Worm (Caenorhabditis elegans) whole organism, L4 larva: ENCODE measurements around the gene lgc-28.
"Not testable (repeated sequence)": the region's sequence is repeated elsewhere in the genome, so short reads cannot be mapped to it uniquely, and the experiment has no call there.

Experiments
- F10B5.3 ChIP-seq: sonication (generic microtip); optimal IDR thresholded peaks from 2 replicates; lab custom pipeline; 2016; ENCODE audit warnings: mild to moderate bottlenecking, missing genetic modification characterization, missing compliant biosample characterization
- F37D6.2 ChIP-seq: sonication (generic microtip); optimal IDR thresholded peaks from 2 replicates; lab custom pipeline; 2016; ENCODE audit warnings: mild to moderate bottlenecking, missing genetic modification characterization, missing compliant biosample characterization
- F44E2.7 ChIP-seq: fragments of 200-800 bp; sonication (Bioruptor generic); IDR thresholded peaks from 2 replicates; pipeline ENCODE4 v2.1.2; 2022; ENCODE audit warnings: missing genetic modification characterization, missing compliant biosample characterization
- T20F7.1 ChIP-seq: fragments of 200-800 bp; sonication (Bioruptor generic); optimal IDR thresholded peaks from 2 replicates; lab custom pipeline; 2018; ENCODE audit warnings: mild to moderate bottlenecking, missing genetic modification characterization, missing compliant biosample characterization
- Y5F2A.4 ChIP-seq: fragments of 200-800 bp; sonication (Bioruptor generic); optimal IDR thresholded peaks from 2 replicates; lab custom pipeline; 2018; ENCODE audit warnings: mild to moderate bottlenecking, missing genetic modification characterization, missing compliant biosample characterization
- ama-1 ChIP-seq: fragments of 150-350 bp; optimal IDR thresholded peaks from 2 replicates; lab custom pipeline; 2014; ENCODE audit warnings: inconsistent platforms, mixed read lengths
- ceh-32 ChIP-seq: sonication (generic microtip); optimal IDR thresholded peaks from 2 replicates; lab custom pipeline; 2016; ENCODE audit warnings: mild to moderate bottlenecking, missing genetic modification characterization, missing compliant biosample characterization; ENCODE audit not compliant: poor library complexity
- ceh-44 ChIP-seq: fragments of 200-800 bp; sonication (Bioruptor generic); IDR thresholded peaks from 2 replicates; pipeline ENCODE4 v1.3.6; 2022; ENCODE audit warnings: missing genetic modification reagents, missing genetic modification characterization, missing compliant biosample characterization
- ceh-62 ChIP-seq: sonication (generic microtip); optimal IDR thresholded peaks from 2 replicates; lab custom pipeline; 2017; ENCODE audit warnings: missing biosample characterization, missing genetic modification characterization
- ceh-82 ChIP-seq: sonication (generic microtip); optimal IDR thresholded peaks from 2 replicates; lab custom pipeline; 2017; ENCODE audit warnings: missing biosample characterization, missing genetic modification characterization
- cey-2 ChIP-seq: sonication (generic microtip); optimal IDR thresholded peaks from 3 replicates; lab custom pipeline; 2017; ENCODE audit warnings: missing genetic modification characterization, mild to moderate bottlenecking, missing compliant biosample characterization, antibody characterized with exemption, borderline replicate concordance; ENCODE audit not compliant: insufficient read depth
- daf-12 ChIP-seq: fragments of 150-350 bp; optimal IDR thresholded peaks from 2 replicates; lab custom pipeline; 2014; ENCODE audit warnings: missing biosample characterization, missing genetic modification reagents, missing genetic modification characterization
- daf-16 ChIP-seq, 3 experiments: sonication (generic microtip); optimal IDR thresholded peaks; 2 replicates each; lab custom pipeline; 2016 to 2017; ENCODE audit warnings: missing genetic modification characterization in 3 of 3, missing genetic modification reagents in 3 of 3, mild to moderate bottlenecking in 2 of 3, missing compliant biosample characterization in 2 of 3, missing biosample characterization in 1 of 3, moderate library complexity in 1 of 3
- daf-19 ChIP-seq: fragments of 200-800 bp; sonication (Bioruptor generic); conservative IDR thresholded peaks from 2 replicates; pipeline ENCODE4 v1.3.6; 2022; ENCODE audit warnings: missing genetic modification characterization, missing compliant biosample characterization
- dmd-6 ChIP-seq: fragments of 200-800 bp; sonication (Bioruptor generic); IDR thresholded peaks from 2 replicates; pipeline ENCODE4 v1.3.6; 2022; ENCODE audit warnings: missing genetic modification reagents, missing genetic modification characterization, missing compliant biosample characterization
- dmd-8 ChIP-seq: fragments of 200-800 bp; sonication (Bioruptor generic); IDR thresholded peaks from 2 replicates; pipeline ENCODE4 v1.3.6; 2022; ENCODE audit warnings: missing genetic modification characterization, missing compliant biosample characterization
- dmd-9 ChIP-seq: fragments of 200-800 bp; sonication (Bioruptor generic); IDR thresholded peaks from 2 replicates; pipeline ENCODE4 v1.3.6; 2022; ENCODE audit warnings: missing genetic modification reagents, missing genetic modification characterization, missing compliant biosample characterization
- duxl-1 ChIP-seq: sonication (generic microtip); optimal IDR thresholded peaks from 2 replicates; lab custom pipeline; 2016; ENCODE audit warnings: mild to moderate bottlenecking, missing genetic modification characterization, moderate library complexity, missing compliant biosample characterization; ENCODE audit not compliant: poor library complexity
- fos-1 ChIP-seq: fragments of 150-350 bp; optimal IDR thresholded peaks from 2 replicates; lab custom pipeline; 2014; ENCODE audit warnings: missing biosample characterization, missing genetic modification characterization
- mdl-1 ChIP-seq, 2 experiments: fragments of 150-350 bp in 1 of 2; sonication (generic microtip) in 1 of 2; optimal IDR thresholded peaks; 2 replicates each; lab custom pipeline; 2014 to 2017; ENCODE audit warnings: missing biosample characterization in 2 of 2, missing genetic modification characterization in 2 of 2
- mxl-2 ChIP-seq: fragments of 200-800 bp; sonication (Bioruptor generic); conservative IDR thresholded peaks from 2 replicates; pipeline ENCODE4 v1.3.6; 2022; ENCODE audit warnings: missing genetic modification reagents, missing genetic modification characterization, missing compliant biosample characterization
- mxl-3 ChIP-seq: fragments of 200-800 bp; sonication (Bioruptor generic); optimal IDR thresholded peaks from 2 replicates; lab custom pipeline; 2018; ENCODE audit warnings: mild to moderate bottlenecking, missing genetic modification characterization, missing compliant biosample characterization
- nhr-10 ChIP-seq: fragments of 150-350 bp; optimal IDR thresholded peaks from 2 replicates; lab custom pipeline; 2014; ENCODE audit warnings: missing biosample characterization, missing genetic modification characterization
- nhr-111 ChIP-seq: fragments of 200-800 bp; sonication (Bioruptor generic); optimal IDR thresholded peaks from 2 replicates; lab custom pipeline; 2018; ENCODE audit warnings: mild to moderate bottlenecking, missing genetic modification characterization, missing compliant biosample characterization
- nhr-237 ChIP-seq: sonication (generic microtip); optimal IDR thresholded peaks from 2 replicates; lab custom pipeline; 2017; ENCODE audit warnings: missing biosample characterization, missing genetic modification characterization
- nhr-28 ChIP-seq: fragments of 150-350 bp; optimal IDR thresholded peaks from 2 replicates; lab custom pipeline; 2014; ENCODE audit warnings: missing biosample characterization, missing genetic modification characterization
- nhr-76 ChIP-seq: fragments of 150-350 bp; optimal IDR thresholded peaks from 2 replicates; lab custom pipeline; 2014; ENCODE audit warnings: missing biosample characterization, missing genetic modification characterization
- nhr-77 ChIP-seq: fragments of 150-350 bp; optimal IDR thresholded peaks from 2 replicates; lab custom pipeline; 2014; ENCODE audit warnings: missing biosample characterization, missing genetic modification characterization
- saeg-2 ChIP-seq: fragments of 200-800 bp; sonication (Bioruptor generic); IDR thresholded peaks from 2 replicates; pipeline ENCODE4 v1.3.6; 2022; ENCODE audit warnings: missing genetic modification reagents, missing genetic modification characterization, missing compliant biosample characterization
- sdz-12 ChIP-seq: fragments of 200-800 bp; sonication (Bioruptor generic); optimal IDR thresholded peaks from 2 replicates; lab custom pipeline; 2018; ENCODE audit warnings: mild to moderate bottlenecking, missing genetic modification characterization, missing compliant biosample characterization
- skn-1 ChIP-seq: fragments of 150-350 bp; optimal IDR thresholded peaks from 2 replicates; lab custom pipeline; 2014; ENCODE audit warnings: missing biosample characterization, missing genetic modification characterization
- snpc-4 ChIP-seq: fragments of 150-350 bp; optimal IDR thresholded peaks from 2 replicates; lab custom pipeline; 2014; ENCODE audit warnings: missing biosample characterization, missing genetic modification characterization
- spr-1 ChIP-seq: sonication (generic microtip); optimal IDR thresholded peaks from 2 replicates; lab custom pipeline; 2016; ENCODE audit warnings: mild to moderate bottlenecking, missing genetic modification characterization, missing compliant biosample characterization
- unc-39 ChIP-seq: sonication (generic microtip); optimal IDR thresholded peaks from 2 replicates; lab custom pipeline; 2017; ENCODE audit warnings: missing biosample characterization, missing genetic modification characterization
- zfp-2 ChIP-seq: sonication (generic microtip); optimal IDR thresholded peaks from 2 replicates; lab custom pipeline; 2016; ENCODE audit warnings: mild to moderate bottlenecking, missing genetic modification characterization, missing compliant biosample characterization
- zfp-3 ChIP-seq: fragments of 200-800 bp; sonication (Bioruptor generic); conservative IDR thresholded peaks from 2 replicates; pipeline ENCODE4 v1.3.6; 2022; ENCODE audit warnings: missing genetic modification reagents, missing genetic modification characterization, missing compliant biosample characterization
- ztf-11 ChIP-seq: fragments of 150-350 bp; optimal IDR thresholded peaks from 2 replicates; lab custom pipeline; 2014; ENCODE audit warnings: missing biosample characterization, missing genetic modification characterization

The lgc-28 gene

DNA sequence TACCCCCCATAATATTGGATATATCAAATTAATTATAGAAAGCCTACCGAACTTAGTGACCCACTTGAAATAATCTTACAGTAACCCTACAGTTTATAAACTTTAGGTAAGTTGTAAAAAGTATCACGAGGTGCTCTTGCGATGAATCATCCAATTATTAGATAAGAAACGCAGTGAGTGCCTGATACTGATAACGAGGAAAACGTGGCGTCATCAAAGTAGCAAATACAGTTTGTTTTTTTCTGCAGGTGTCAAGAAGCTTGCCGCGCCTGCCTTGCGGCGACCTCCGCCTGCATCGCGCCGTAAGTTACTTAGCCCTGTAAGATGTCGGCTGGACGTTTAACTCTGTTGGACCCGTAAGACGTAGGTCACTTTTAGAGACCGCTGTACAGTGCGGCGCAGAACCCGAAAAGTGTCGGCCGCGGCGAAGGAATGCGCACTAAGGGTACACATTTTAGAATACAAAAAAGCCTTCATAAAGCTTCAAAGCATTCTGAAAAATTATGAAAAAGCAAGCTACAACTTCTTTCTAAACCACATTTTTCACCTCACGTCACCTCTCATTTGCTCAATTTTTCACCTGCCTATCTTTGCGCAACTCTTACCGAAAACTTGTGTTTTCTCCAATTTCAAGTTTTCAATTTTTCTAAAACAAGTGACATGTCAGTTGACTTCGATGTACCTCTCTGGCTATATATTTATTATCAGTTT lies 14.5 kb upstream of the lgc-28 start, which contains the start of gene sri-38 (continued):
- TF ChIP-seq sdz-12 (no peak), cey-2 (no peak), dmd-8 (no peak), zfp-3 (GFP tag; lab: Robert Waterston, UW) (no peak), nhr-77 (tag; lab: Kevin White, UChicago) (no peak), ztf-11 (tag; lab: Kevin White, UChicago) (no peak), daf-16 (GFP tag; optimal IDR thresholded peaks at IDR 0.05; lab: Kevin White, UChicago) (no peak), daf-16 (tag; optimal IDR thresholded peaks at IDR 0.05; lab: Kevin White, UChicago) (peak; percentile 49), nhr-111 (GFP tag; lab: Kevin White, UChicago) (no peak), daf-12 (tag; lab: Kevin White, UChicago) (no peak), F37D6.2 (no peak), mdl-1 (tag; optimal IDR thresholded peaks at IDR 0.05; lab: Kevin White, UChicago) (peak in 1 of 2 experiments; percentile 3), ceh-82 (tag; lab: Kevin White, UChicago) (no peak), dmd-9 (GFP tag; lab: Robert Waterston, UW) (no peak), nhr-28 (tag; lab: Kevin White, UChicago) (peak; percentile 65), ama-1 (lab: Kevin White, UChicago) (no peak), F44E2.7 (GFP tag; lab: Robert Waterston, UW) (no peak), zfp-2 (tag; lab: Kevin White, UChicago) (no peak), Y5F2A.4 (GFP tag; lab: Kevin White, UChicago) (no peak), spr-1 (tag; lab: Kevin White, UChicago) (no peak), mxl-3 (GFP tag; lab: Kevin White, UChicago) (peak; percentile 17), nhr-76 (tag; lab: Kevin White, UChicago) (no peak), F10B5.3 (no peak), dmd-6 (GFP tag; lab: Robert Waterston, UW) (peak; percentile 62), nhr-237 (tag; lab: Kevin White, UChicago) (no peak), fos-1 (tag; lab: Kevin White, UChicago) (no peak), ceh-32 (tag; lab: Kevin White, UChicago) (no peak), ceh-44 (GFP tag; lab: Robert Waterston, UW) (no peak)

DNA sequence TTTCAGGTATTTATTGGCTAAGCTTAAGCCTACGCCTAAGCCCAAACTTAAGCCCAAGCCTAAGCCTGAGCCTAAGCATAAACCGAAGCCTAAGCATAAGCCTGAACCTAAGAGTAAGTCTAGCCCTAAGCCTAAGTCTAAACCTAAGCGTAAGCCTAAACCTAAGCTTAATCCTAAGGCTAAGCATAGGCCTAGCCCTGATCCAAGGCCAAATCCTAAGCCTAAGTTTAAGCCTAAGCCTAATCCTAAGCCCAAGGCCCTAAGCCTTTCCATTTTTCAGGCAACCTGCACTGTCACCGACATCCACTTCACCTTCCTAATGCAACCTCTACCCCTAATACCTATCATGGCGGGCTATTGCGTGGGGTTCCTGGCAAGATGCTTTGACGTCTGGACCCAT lies 13.9 kb upstream of the lgc-28 start:
- TF ChIP-seq skn-1 (no peak), nhr-237 (tag; lab: Kevin White, UChicago) (no peak), duxl-1 (tag; lab: Kevin White, UChicago) (no peak), saeg-2 (GFP tag; lab: Robert Waterston, UW) (no peak), unc-39 (tag; lab: Kevin White, UChicago) (no peak), daf-19 (GFP tag; lab: Robert Waterston, UW) (no peak)

DNA sequence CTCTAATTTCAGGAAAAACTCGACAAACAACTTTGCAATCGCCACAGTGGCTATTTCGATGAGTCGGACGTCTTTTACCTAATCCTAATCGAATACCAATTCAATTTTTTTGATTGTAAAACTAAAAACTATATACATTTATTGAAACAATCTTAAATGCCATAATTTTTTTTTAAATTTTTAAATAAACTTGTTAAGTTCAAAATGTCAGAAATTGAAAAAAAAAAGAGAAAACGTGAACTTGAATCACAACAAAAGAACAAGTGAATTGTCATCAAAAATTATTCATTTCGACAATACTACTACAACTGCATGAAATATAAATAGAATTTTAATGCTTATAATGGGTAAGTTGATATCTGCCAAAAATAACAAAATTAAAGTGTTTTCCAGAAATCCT lies 12.6 kb upstream of the lgc-28 start, which contains the start of gene D2062.13:
TSS of gene D2062.13 (plus strand) at position 301 of the 400 bp plus-strand sequence.
- TF ChIP-seq ceh-62 (tag; lab: Kevin White, UChicago); T20F7.1; snpc-4 (tag; lab: Kevin White, UChicago): not testable (repeated sequence)

DNA sequence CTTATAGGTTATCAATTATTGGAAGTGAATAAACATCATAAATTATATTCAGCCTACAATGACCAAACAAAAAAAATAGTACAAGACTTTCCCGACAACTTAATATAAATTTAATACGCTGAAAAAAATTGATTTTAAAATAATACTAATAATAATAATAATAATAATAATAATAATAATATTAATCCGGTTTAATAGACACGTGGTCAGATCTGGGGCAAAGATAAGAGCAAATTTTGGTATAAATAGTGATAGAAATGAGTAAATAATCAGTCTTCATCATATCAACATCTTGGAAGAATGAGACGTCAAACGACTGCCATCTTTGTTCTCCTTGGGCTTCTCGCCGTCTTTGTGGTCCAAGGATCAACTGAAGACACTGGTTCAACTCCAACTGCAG lies 8.3 kb upstream of the lgc-28 start, which contains the start of gene msrp-5:
TSS of gene msrp-5 (plus strand) at position 301 of the 400 bp plus-strand sequence.
- TF ChIP-seq duxl-1 (tag; lab: Kevin White, UChicago); nhr-10; mxl-2 (GFP tag; lab: Robert Waterston, UW): not testable (repeated sequence)
- TF ChIP-seq, all 104 proteins: peak for 0; not testable (repeated sequence) for 104
